Worm (Caenorhabditis elegans) whole organism, L1 larva: Measurements from ENCODE around the gene R08E3.3.

Experiments used
- C04F5.9 ChIP-seq: sonication (generic microtip); optimal IDR thresholded peaks from 2 replicates; lab custom pipeline; 2016; ENCODE audit warnings: missing genetic modification characterization, missing compliant biosample characterization
- F16B12.6 ChIP-seq: fragments of 150-350 bp; optimal IDR thresholded peaks from 2 replicates; lab custom pipeline; 2014; ENCODE audit warnings: missing biosample characterization, missing genetic modification characterization
- Y116A8C.19 ChIP-seq: sonication (generic microtip); optimal IDR thresholded peaks from 2 replicates; lab custom pipeline; 2016; ENCODE audit warnings: missing compliant biosample characterization, missing genetic modification characterization, borderline replicate concordance
- aha-1 ChIP-seq: fragments of 150-350 bp; optimal IDR thresholded peaks from 2 replicates; lab custom pipeline; 2014; ENCODE audit warnings: missing biosample characterization, missing genetic modification characterization
- aly-2 ChIP-seq: fragments of 150-350 bp; optimal IDR thresholded peaks from 2 replicates; lab custom pipeline; 2014; ENCODE audit warnings: missing biosample characterization, missing genetic modification characterization
- ama-1 ChIP-seq: fragments of 150-350 bp; optimal IDR thresholded peaks from 2 replicates; lab custom pipeline; 2014
- blmp-1 ChIP-seq: fragments of 150-350 bp; optimal IDR thresholded peaks from 2 replicates; lab custom pipeline; 2014; ENCODE audit warnings: missing biosample characterization, missing genetic modification characterization
- ceh-82 ChIP-seq, 3 experiments: fragments of 150-350 bp in 1 of 3; sonication (generic microtip) in 2 of 3; optimal IDR thresholded peaks; 2 replicates each; lab custom pipeline; 2014 to 2017; ENCODE audit warnings: missing biosample characterization in 3 of 3, missing genetic modification characterization in 3 of 3
- ceh-88 ChIP-seq: fragments of 200-800 bp; sonication (Bioruptor generic); IDR thresholded peaks from 2 replicates; pipeline ENCODE4 v1.3.6; 2022; ENCODE audit warnings: missing genetic modification characterization, missing compliant biosample characterization
- dpl-1 ChIP-seq, 3 experiments: fragments of 150-350 bp in 2 of 3; sonication (generic microtip) in 1 of 3; optimal IDR thresholded peaks; 2 replicates each; lab custom pipeline; 2014 to 2017; ENCODE audit warnings: missing biosample characterization in 3 of 3, missing genetic modification characterization in 3 of 3, missing genetic modification reagents in 3 of 3
- efl-1 ChIP-seq, 4 experiments: fragments of 150-350 bp; optimal IDR thresholded peaks in 3 of 4; peaks in 1 of 4; 1 replicate in 1 of 4; 2 replicates in 3 of 4; lab custom pipeline; 2014; ENCODE audit warnings: missing biosample characterization in 2 of 4, missing genetic modification characterization in 2 of 4, missing genetic modification reagents in 2 of 4
- egl-27 ChIP-seq, 2 experiments: fragments of 150-350 bp in 1 of 2; sonication (generic microtip); optimal IDR thresholded peaks; 3 replicates each; lab custom pipeline; 2017 to 2018; ENCODE audit warnings: missing biosample characterization in 2 of 2, missing genetic modification characterization in 2 of 2, missing genetic modification reagents in 2 of 2
- elt-2 ChIP-seq: sonication (generic microtip); optimal IDR thresholded peaks from 2 replicates; lab custom pipeline; 2016; ENCODE audit warnings: missing genetic modification characterization, mild to moderate bottlenecking, inconsistent platforms, missing compliant biosample characterization, missing genetic modification reagents
- elt-3 ChIP-seq, 6 experiments: fragments of 150-350 bp in 1 of 6; sonication (generic microtip); optimal IDR thresholded peaks; 2 replicates each; lab custom pipeline; 2017 to 2018; ENCODE audit warnings: missing biosample characterization in 6 of 6, missing genetic modification characterization in 6 of 6, inconsistent platforms in 1 of 6
- ets-5 ChIP-seq: fragments of 200-800 bp; sonication (Bioruptor generic); IDR thresholded peaks from 2 replicates; pipeline ENCODE4 v1.3.6; 2022; ENCODE audit warnings: missing genetic modification characterization, missing compliant biosample characterization
- fos-1 ChIP-seq: fragments of 150-350 bp; optimal IDR thresholded peaks from 2 replicates; lab custom pipeline; 2014; ENCODE audit warnings: missing biosample characterization, missing genetic modification characterization
- hlh-4 ChIP-seq: sonication (generic microtip); optimal IDR thresholded peaks from 2 replicates; lab custom pipeline; 2016; ENCODE audit warnings: mild to moderate bottlenecking, missing genetic modification characterization, missing compliant biosample characterization
- jun-1 ChIP-seq: fragments of 150-350 bp; optimal IDR thresholded peaks from 2 replicates; lab custom pipeline; 2014; ENCODE audit warnings: missing biosample characterization, missing genetic modification reagents, missing genetic modification characterization
- lin-14 ChIP-seq: fragments of 200-800 bp; sonication (Bioruptor generic); optimal IDR thresholded peaks from 2 replicates; lab custom pipeline; 2018; ENCODE audit warnings: mild to moderate bottlenecking, missing genetic modification characterization, moderate library complexity, missing compliant biosample characterization
- lin-15B ChIP-seq: fragments of 150-350 bp; sonication (generic microtip); optimal IDR thresholded peaks from 3 replicates; lab custom pipeline; 2014; ENCODE audit warnings: missing biosample characterization, missing genetic modification characterization
- lin-35 ChIP-seq, 2 experiments: fragments of 150-350 bp; optimal IDR thresholded peaks; 2 replicates each; lab custom pipeline; 2014; ENCODE audit warnings: missing biosample characterization in 2 of 2, missing genetic modification characterization in 2 of 2, missing genetic modification reagents in 2 of 2
- lir-3 ChIP-seq: sonication (generic microtip); optimal IDR thresholded peaks from 2 replicates; lab custom pipeline; 2016; ENCODE audit warnings: mild to moderate bottlenecking, missing genetic modification characterization, moderate library complexity, missing compliant biosample characterization; ENCODE audit not compliant: poor library complexity
- lsy-2 ChIP-seq, 2 experiments: fragments of 150-350 bp; optimal IDR thresholded peaks; 2 replicates each; lab custom pipeline; 2014; ENCODE audit warnings: missing biosample characterization in 2 of 2, missing genetic modification characterization in 2 of 2
- mdl-1 ChIP-seq, 2 experiments: fragments of 150-350 bp; optimal IDR thresholded peaks; 2 replicates each; lab custom pipeline; 2014 to 2017; ENCODE audit warnings: missing biosample characterization in 2 of 2, missing genetic modification characterization in 2 of 2, inconsistent platforms in 1 of 2
- mef-2 ChIP-seq: fragments of 150-350 bp; optimal IDR thresholded peaks from 2 replicates; lab custom pipeline; 2014; ENCODE audit warnings: missing biosample characterization, missing genetic modification characterization
- mep-1 ChIP-seq: fragments of 150-350 bp; optimal IDR thresholded peaks from 2 replicates; lab custom pipeline; 2014; ENCODE audit warnings: missing biosample characterization, missing genetic modification characterization
- nhr-19 ChIP-seq: fragments of 200-800 bp; sonication (Bioruptor generic); conservative IDR thresholded peaks from 2 replicates; pipeline ENCODE4 v1.3.6; 2022; ENCODE audit warnings: missing genetic modification characterization, missing compliant biosample characterization
- nhr-20 ChIP-seq: sonication (generic microtip); optimal IDR thresholded peaks from 2 replicates; lab custom pipeline; 2016; ENCODE audit warnings: mild to moderate bottlenecking, missing genetic modification characterization, missing compliant biosample characterization
- nhr-237 ChIP-seq: fragments of 150-350 bp; optimal IDR thresholded peaks from 2 replicates; lab custom pipeline; 2014; ENCODE audit warnings: missing biosample characterization, missing genetic modification characterization
- nhr-47 ChIP-seq: sonication (generic microtip); optimal IDR thresholded peaks from 2 replicates; lab custom pipeline; 2016; ENCODE audit warnings: mild to moderate bottlenecking, missing genetic modification characterization, moderate library complexity, missing compliant biosample characterization
- nhr-71 ChIP-seq: sonication (generic microtip); optimal IDR thresholded peaks from 2 replicates; lab custom pipeline; 2016; ENCODE audit warnings: mild to moderate bottlenecking, missing genetic modification characterization, moderate library complexity, missing compliant biosample characterization
- nhr-76 ChIP-seq: sonication (generic microtip); optimal IDR thresholded peaks from 2 replicates; lab custom pipeline; 2017; ENCODE audit warnings: missing biosample characterization, missing genetic modification characterization
- nhr-77 ChIP-seq: fragments of 150-350 bp; optimal IDR thresholded peaks from 2 replicates; lab custom pipeline; 2014; ENCODE audit warnings: missing biosample characterization, missing genetic modification characterization
- nhr-85 ChIP-seq: sonication (generic microtip); peaks from one replicate; lab custom pipeline; 2016; ENCODE audit warnings: missing genetic modification characterization, inconsistent platforms, missing compliant biosample characterization
- rnt-1 ChIP-seq: sonication (generic microtip); optimal IDR thresholded peaks from 2 replicates; lab custom pipeline; 2016; ENCODE audit warnings: mild to moderate bottlenecking, missing genetic modification characterization, moderate library complexity, missing compliant biosample characterization
- snpc-4 ChIP-seq: fragments of 150-350 bp; optimal IDR thresholded peaks from 2 replicates; lab custom pipeline; 2014; ENCODE audit warnings: missing biosample characterization, missing genetic modification characterization
- snu-23 ChIP-seq: sonication (generic microtip); optimal IDR thresholded peaks from 2 replicates; lab custom pipeline; 2016; ENCODE audit warnings: missing genetic modification characterization, missing compliant biosample characterization
- sptf-1 ChIP-seq: fragments of 150-350 bp; optimal IDR thresholded peaks from 2 replicates; lab custom pipeline; 2014; ENCODE audit warnings: missing biosample characterization, missing genetic modification characterization
- swsn-7 ChIP-seq: sonication (generic microtip); optimal IDR thresholded peaks from 2 replicates; lab custom pipeline; 2016; ENCODE audit warnings: missing genetic modification characterization, missing compliant biosample characterization
- tbx-2 ChIP-seq: sonication (generic microtip); optimal IDR thresholded peaks from 2 replicates; lab custom pipeline; 2016; ENCODE audit warnings: missing genetic modification characterization, missing compliant biosample characterization
- tlp-1 ChIP-seq: fragments of 150-350 bp; optimal IDR thresholded peaks from 2 replicates; lab custom pipeline; 2014; ENCODE audit warnings: missing biosample characterization, missing genetic modification characterization
- unc-30 ChIP-seq: sonication (generic microtip); optimal IDR thresholded peaks from 2 replicates; lab custom pipeline; 2017; ENCODE audit warnings: missing biosample characterization, missing genetic modification characterization
- xbp-1 ChIP-seq: sonication (generic microtip); optimal IDR thresholded peaks from 2 replicates; lab custom pipeline; 2016; ENCODE audit warnings: missing genetic modification characterization, missing compliant biosample characterization
- zip-4 ChIP-seq: fragments of 200-800 bp; sonication (Bioruptor generic); optimal IDR thresholded peaks from 2 replicates; lab custom pipeline; 2018; ENCODE audit warnings: mild to moderate bottlenecking, missing genetic modification characterization, moderate library complexity, missing compliant biosample characterization
- ztf-4 ChIP-seq: fragments of 150-350 bp; optimal IDR thresholded peaks from 2 replicates; lab custom pipeline; 2014; ENCODE audit warnings: missing biosample characterization, missing genetic modification characterization

Gene R08E3.3

ce11 chrX:4783117-4783775 is 35.1 kb upstream of the R08E3.3 start, which contains the start of gene F43C9.2 (continued):
- TF ChIP-seq Y116A8C.19 (tag; lab: Kevin White, UChicago) (no peak), egl-27 (tag; optimal IDR thresholded peaks at IDR 0.05; lab: Kevin White, UChicago) (no peak), mep-1 (peak; percentile 46), F16B12.6 (tag; lab: Kevin White, UChicago) (no peak), ztf-4 (tag; lab: Kevin White, UChicago) (no peak), nhr-237 (no peak), nhr-76 (no peak), ama-1 (lab: Kevin White, UChicago) (no peak), elt-3 (tag; optimal IDR thresholded peaks at IDR 0.05; lab: Kevin White, UChicago) (peak in 1 of 6 experiments; percentile 46), mdl-1 (tag; optimal IDR thresholded peaks at IDR 0.05; lab: Kevin White, UChicago) (no peak), sptf-1 (tag; lab: Kevin White, UChicago) (no peak), ceh-88 (GFP tag; lab: Robert Waterston, UW) (no peak), lin-14 (no peak), jun-1 (no peak), zip-4 (GFP tag; lab: Kevin White, UChicago) (no peak), swsn-7 (tag; lab: Kevin White, UChicago) (no peak), snpc-4 (tag; lab: Kevin White, UChicago) (no peak), unc-30 (tag; lab: Kevin White, UChicago) (no peak), lin-15B (tag; lab: Kevin White, UChicago) (no peak), lsy-2 (tag; optimal IDR thresholded peaks at IDR 0.05; lab: Kevin White, UChicago) (no peak)

- peak; percentile 61 for TF ChIP-seq lin-14
- no peak for TF ChIP-seq ceh-82 (tag; optimal IDR thresholded peaks at IDR 0.05; lab: Kevin White, UChicago)
Observed at ce11 chrX:4784776-4785175, 33.6 kb upstream of the R08E3.3 start.

ce11 chrX:4787525-4787924 is 30.9 kb upstream of the R08E3.3 start:
- TF ChIP-seq zip-4 (GFP tag; lab: Kevin White, UChicago) (no peak), hlh-4 (tag; lab: Kevin White, UChicago) (no peak), efl-1 (optimal IDR thresholded peaks at IDR 0.05; lab: Kevin White, UChicago) (no peak), efl-1 (GFP tag; optimal IDR thresholded peaks at IDR 0.05 in 1 of 2; lab: Kevin White, UChicago) (peak in 1 of 2 experiments; percentile 26), nhr-237 (no peak), lin-14 (peak; percentile 48), aly-2 (tag; lab: Kevin White, UChicago) (no peak)

- TF ChIP-seq ets-5 (GFP tag; lab: Robert Waterston, UW) (no peak), xbp-1 (tag; lab: Kevin White, UChicago) (peak; percentile 25), jun-1 (peak; percentile 38), snu-23 (GFP tag; lab: Kevin White, UChicago) (peak; percentile 70), dpl-1 (GFP tag; optimal IDR thresholded peaks at IDR 0.05; lab: Kevin White, UChicago) (peak in 1 of 3 experiments; percentile 23), nhr-19 (GFP tag; lab: Robert Waterston, UW) (peak; percentile 44), rnt-1 (tag; lab: Kevin White, UChicago) (peak; percentile 65), mep-1 (peak; percentile 57), nhr-71 (peak; percentile 62), aha-1 (tag; lab: Kevin White, UChicago) (no peak), nhr-20 (tag; lab: Kevin White, UChicago) (peak; percentile 58), nhr-77 (tag; lab: Kevin White, UChicago) (peak; percentile 44), ceh-82 (tag; optimal IDR thresholded peaks at IDR 0.05; lab: Kevin White, UChicago) (peak in 1 of 3 experiments; percentile 13), nhr-47 (tag; lab: Kevin White, UChicago) (peak; percentile 45), zip-4 (GFP tag; lab: Kevin White, UChicago) (no peak), tbx-2 (peak; percentile 13), lin-14 (peak; percentile 52), swsn-7 (tag; lab: Kevin White, UChicago) (peak; percentile 25), egl-27 (tag; optimal IDR thresholded peaks at IDR 0.05; lab: Kevin White, UChicago) (no peak), Y116A8C.19 (tag; lab: Kevin White, UChicago) (no peak), mef-2 (tag; lab: Kevin White, UChicago) (no peak), lin-35 (GFP tag; optimal IDR thresholded peaks at IDR 0.05; lab: Kevin White, UChicago) (peak; percentile 13 to 64), C04F5.9 (tag; lab: Kevin White, UChicago) (no peak), mdl-1 (tag; optimal IDR thresholded peaks at IDR 0.05; lab: Kevin White, UChicago) (peak in 1 of 2 experiments; percentile 42), fos-1 (tag; lab: Kevin White, UChicago) (no peak), tlp-1 (tag; lab: Kevin White, UChicago) (no peak), nhr-85 (tag; lab: Kevin White, UChicago) (peak; percentile 73), elt-2 (peak; percentile 15), lir-3 (tag; lab: Kevin White, UChicago) (peak; percentile 58), blmp-1 (tag; lab: Kevin White, UChicago) (peak; percentile 26), snpc-4 (tag; lab: Kevin White, UChicago) (no peak)
Observed at ce11 chrX:4788958-4789357, 29.4 kb upstream of the R08E3.3 start.
